Worm (Caenorhabditis elegans): Measurements from ENCODE around the gene tmem-231.
A peak's percentile ranks its signal among the peaks of the same experiment; 100 is the strongest.

DNA sequence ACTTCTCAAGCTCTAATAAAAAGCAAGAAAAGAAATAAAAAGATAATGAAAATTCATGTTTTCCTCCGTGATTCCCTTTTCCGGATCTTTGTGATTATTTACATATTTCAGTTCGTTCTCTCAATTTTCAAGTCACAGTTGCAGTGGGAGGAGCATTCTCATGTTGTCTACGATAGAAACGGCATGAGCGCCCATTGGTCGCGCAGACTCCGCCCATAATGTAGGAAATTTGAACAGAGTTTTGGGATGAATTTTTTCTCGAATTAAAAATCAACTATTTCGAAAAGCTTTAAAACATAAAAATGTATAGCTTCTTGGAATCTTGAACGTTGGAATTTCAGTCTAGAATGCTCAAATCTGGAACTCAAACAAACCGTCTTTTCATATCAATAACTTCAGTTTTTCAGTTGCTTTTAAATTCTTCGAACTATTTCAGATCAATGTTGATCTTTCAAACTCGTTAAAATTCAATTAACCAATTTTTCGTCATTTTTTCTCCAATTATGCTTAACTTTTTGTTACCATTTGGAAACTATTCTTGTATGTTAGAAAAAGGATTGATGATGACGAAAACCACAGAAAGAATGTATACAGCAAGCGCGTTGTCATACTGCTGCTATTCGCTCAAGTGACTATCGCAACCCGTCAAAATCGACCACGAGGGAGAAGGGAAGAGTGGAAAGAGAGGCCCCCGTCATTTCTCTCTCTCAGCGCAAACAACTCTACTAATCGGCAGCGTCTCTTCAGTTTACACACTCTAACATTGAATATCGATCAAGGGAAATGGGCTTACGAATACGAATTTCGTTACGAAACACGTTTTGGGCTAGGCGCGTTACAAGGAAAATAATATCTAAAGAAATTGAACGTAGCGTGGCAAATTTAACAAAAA is 5.2 kb downstream of the tmem-231 start:
- TF ChIP-seq zim-3 (tag; optimal IDR thresholded peaks at IDR 0.05) (peak; percentile 40), pbrm-1 (GFP tag; IDR thresholded peaks at IDR 0.05) (peak; percentile 71), hmg-1.2 (GFP tag; IDR thresholded peaks at IDR 0.05) (peak; percentile 62), Y56A3A.18 (GFP tag; IDR thresholded peaks at IDR 0.05) (peak; percentile 80), rcor-1 (GFP tag; IDR thresholded peaks at IDR 0.05) (peak; percentile 64), ceh-27 (GFP tag; optimal IDR thresholded peaks at IDR 0.05) (peak; percentile 36), F52B5.7 (tag; optimal IDR thresholded peaks at IDR 0.05) (no peak), snpc-4 (GFP tag; optimal IDR thresholded peaks at IDR 0.05) (no peak), snpc-4 (tag; optimal IDR thresholded peaks at IDR 0.05) (peak in 3 of 4 experiments; percentile 33 to 77 (median 76)), dpl-1 (GFP tag; optimal IDR thresholded peaks at IDR 0.05) (no peak), F10E7.11 (tag; optimal IDR thresholded peaks at IDR 0.05) (no peak), Y53F4B.3 (GFP tag; IDR thresholded peaks at IDR 0.05) (no peak), rpc-1 (optimal IDR thresholded peaks at IDR 0.05) (no peak), rpc-1 (tag; optimal IDR thresholded peaks at IDR 0.05) (no peak), unc-130 (GFP tag; optimal IDR thresholded peaks at IDR 0.05) (no peak), F57A8.1 (GFP tag; optimal IDR thresholded peaks at IDR 0.05) (no peak)

Data from whole organism, young adult.